Worm (Caenorhabditis elegans): Measurements from ENCODE around the gene atp-4.

The atp-4 gene

DNA sequence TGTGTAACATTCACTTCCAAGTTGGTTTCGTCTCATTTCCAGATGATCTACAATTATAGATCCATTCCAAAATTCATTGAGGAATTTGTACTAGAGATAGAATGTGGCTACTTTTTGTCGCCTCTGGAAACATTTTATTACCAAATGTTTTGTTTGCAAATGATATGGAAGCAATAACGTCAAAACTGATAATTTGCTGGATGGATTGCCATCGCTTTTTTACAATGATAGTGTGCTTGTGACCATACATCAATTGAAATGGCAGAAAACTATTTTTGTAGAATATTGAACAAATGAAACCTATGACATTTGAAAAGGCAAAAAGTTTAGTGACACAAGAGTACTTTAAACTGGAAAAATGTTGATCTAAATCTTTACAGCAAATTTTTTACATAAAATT lies 12.4 kb downstream of the atp-4 start:
- TF ChIP-seq ceh-28 (tag; optimal IDR thresholded peaks at IDR 0.05) (no peak), lsy-12 (tag; optimal IDR thresholded peaks at IDR 0.05) (no peak), pqm-1 (tag; optimal IDR thresholded peaks at IDR 0.05) (peak; percentile 37), fos-1 (tag; optimal IDR thresholded peaks at IDR 0.05) (no peak), egl-27 (tag; optimal IDR thresholded peaks at IDR 0.05) (no peak), eor-1 (tag; optimal IDR thresholded peaks at IDR 0.05) (no peak), ceh-9 (tag; optimal IDR thresholded peaks at IDR 0.05) (no peak), ceh-82 (tag; optimal IDR thresholded peaks at IDR 0.05) (no peak), elt-1 (tag; optimal IDR thresholded peaks at IDR 0.05) (no peak), ceh-16 (tag; optimal IDR thresholded peaks at IDR 0.05) (no peak), nfya-1 (tag; optimal IDR thresholded peaks at IDR 0.05; ENCODE audit: insufficient read depth) (no peak), elt-2 (tag; optimal IDR thresholded peaks at IDR 0.05) (peak; percentile 74)

DNA sequence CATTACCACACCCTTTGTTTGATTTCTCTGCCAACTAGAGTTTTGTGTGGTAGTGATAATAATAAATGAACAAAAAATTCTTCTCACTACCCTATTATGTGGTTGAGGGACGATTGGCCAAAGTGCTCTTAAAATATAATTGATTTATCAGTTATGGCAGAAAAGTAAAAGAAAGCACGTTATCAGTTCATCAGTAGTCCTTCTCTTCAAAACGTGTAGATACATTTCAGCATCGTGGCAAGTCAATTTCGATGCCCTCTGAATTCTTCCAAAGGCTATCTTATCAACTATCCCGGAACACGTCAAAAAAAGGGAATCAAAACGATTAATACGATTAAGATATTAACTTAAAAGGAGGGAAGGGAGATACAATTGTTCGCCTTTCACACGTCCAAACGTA lies 13.9 kb downstream of the atp-4 start:
- TF ChIP-seq nfya-1 (tag; optimal IDR thresholded peaks at IDR 0.05; ENCODE audit: insufficient read depth) (peak; percentile 27), pqm-1 (tag; optimal IDR thresholded peaks at IDR 0.05) (peak; percentile 88), elt-2 (tag; optimal IDR thresholded peaks at IDR 0.05) (peak; percentile 99), lin-39 (tag; optimal IDR thresholded peaks at IDR 0.05) (no peak), jun-1 (tag; optimal IDR thresholded peaks at IDR 0.05) (peak; percentile 67)

DNA sequence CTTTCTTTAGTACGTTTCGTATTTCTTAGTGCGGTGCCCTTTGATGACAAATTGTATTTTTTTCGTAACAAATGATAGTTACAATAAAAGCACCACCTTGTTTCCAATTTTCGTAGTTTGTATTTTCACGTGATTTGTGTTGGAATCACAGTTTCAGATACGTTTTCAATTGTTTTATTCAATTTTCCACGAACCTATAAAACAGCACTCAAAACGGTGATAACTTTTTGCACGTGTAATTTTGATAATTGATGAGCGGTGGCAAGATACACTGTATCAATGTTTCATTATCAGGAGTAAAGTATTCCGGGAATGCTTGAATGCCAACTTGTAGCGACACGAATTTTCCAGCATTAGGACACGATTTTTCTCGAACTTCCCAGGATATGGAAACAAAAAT lies 15.8 kb downstream of the atp-4 start:
- TF ChIP-seq pha-4 (tag; optimal IDR thresholded peaks at IDR 0.05), result no peak
- no peak for TF ChIP-seq hmg-11 (tag; optimal IDR thresholded peaks at IDR 0.05)
- no peak for TF ChIP-seq fkh-2 (tag; optimal IDR thresholded peaks at IDR 0.05)
- TF ChIP-seq ceh-82 (tag; optimal IDR thresholded peaks at IDR 0.05), result no peak
- no peak for TF ChIP-seq ceh-16 (tag; optimal IDR thresholded peaks at IDR 0.05)
- TF ChIP-seq egl-27 (tag; optimal IDR thresholded peaks at IDR 0.05), result no peak
- TF ChIP-seq sea-2 (GFP tag; optimal IDR thresholded peaks at IDR 0.05), result no peak
- no peak for TF ChIP-seq ceh-28 (tag; optimal IDR thresholded peaks at IDR 0.05)
- TF ChIP-seq elt-3 (tag; optimal IDR thresholded peaks at IDR 0.05), result no peak
- TF ChIP-seq lsy-12 (tag; optimal IDR thresholded peaks at IDR 0.05), result no peak
- TF ChIP-seq elt-2 (tag; optimal IDR thresholded peaks at IDR 0.05), result peak; percentile 95
- no peak for TF ChIP-seq skn-1 (tag; optimal IDR thresholded peaks at IDR 0.05)
- no peak for TF ChIP-seq nhr-28 (tag; optimal IDR thresholded peaks at IDR 0.05)
- TF ChIP-seq nfya-1 (tag; optimal IDR thresholded peaks at IDR 0.05; ENCODE audit: insufficient read depth), result no peak
- no peak for TF ChIP-seq nhr-25 (tag; optimal IDR thresholded peaks at IDR 0.05)
- TF ChIP-seq ceh-9 (tag; optimal IDR thresholded peaks at IDR 0.05), result no peak
- no peak for TF ChIP-seq eor-1 (tag; optimal IDR thresholded peaks at IDR 0.05)
- TF ChIP-seq nhr-43 (tag; optimal IDR thresholded peaks at IDR 0.05; ENCODE audit: poor library complexity, severe bottlenecking), result no peak
- TF ChIP-seq aly-2 (tag; optimal IDR thresholded peaks at IDR 0.05), result no peak
- no peak for TF ChIP-seq R02D3.7 (tag; optimal IDR thresholded peaks at IDR 0.05)
- TF ChIP-seq pqm-1 (tag; optimal IDR thresholded peaks at IDR 0.05), result peak; percentile 93
- TF ChIP-seq snpc-4 (tag; optimal IDR thresholded peaks at IDR 0.05), result no peak
- TF ChIP-seq unc-62 (GFP tag; optimal IDR thresholded peaks at IDR 0.05), result no peak
- TF ChIP-seq jun-1 (tag; optimal IDR thresholded peaks at IDR 0.05), result peak; percentile 7

DNA sequence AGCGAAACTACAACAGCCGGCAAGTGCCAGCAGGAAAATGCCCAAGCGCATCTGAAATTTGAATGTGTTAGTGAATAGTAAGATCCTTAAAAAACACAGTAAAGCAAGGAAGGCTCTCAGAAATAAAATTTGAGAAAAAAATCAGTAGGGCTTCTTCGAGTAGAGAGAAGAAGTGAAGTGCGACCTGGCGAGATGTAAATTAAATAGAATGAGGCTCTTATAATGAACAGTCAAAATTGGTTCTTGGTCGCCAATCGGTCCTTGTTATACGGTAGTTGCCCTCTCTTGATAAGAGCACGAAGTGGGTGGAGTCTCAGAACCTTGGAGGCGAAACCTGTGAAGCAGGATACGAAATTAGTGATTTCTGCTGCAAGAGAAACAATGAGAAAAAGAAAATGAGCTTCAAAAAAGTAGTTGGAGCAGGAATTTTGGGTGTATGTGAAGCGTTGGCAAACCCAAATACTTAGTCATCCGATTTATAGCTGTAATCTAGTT lies 18.1 kb downstream of the atp-4 start, which contains the start of gene bcf-1:
Gene bcf-1 (minus strand): TSS at position 51 of the 495 bp plus-strand sequence.
- TF ChIP-seq ceh-28 (tag; optimal IDR thresholded peaks at IDR 0.05) (no peak), nfya-1 (tag; optimal IDR thresholded peaks at IDR 0.05; ENCODE audit: insufficient read depth) (peak; percentile 21), elt-2 (tag; optimal IDR thresholded peaks at IDR 0.05) (peak; percentile 63), pqm-1 (tag; optimal IDR thresholded peaks at IDR 0.05) (peak; percentile 3)

DNA sequence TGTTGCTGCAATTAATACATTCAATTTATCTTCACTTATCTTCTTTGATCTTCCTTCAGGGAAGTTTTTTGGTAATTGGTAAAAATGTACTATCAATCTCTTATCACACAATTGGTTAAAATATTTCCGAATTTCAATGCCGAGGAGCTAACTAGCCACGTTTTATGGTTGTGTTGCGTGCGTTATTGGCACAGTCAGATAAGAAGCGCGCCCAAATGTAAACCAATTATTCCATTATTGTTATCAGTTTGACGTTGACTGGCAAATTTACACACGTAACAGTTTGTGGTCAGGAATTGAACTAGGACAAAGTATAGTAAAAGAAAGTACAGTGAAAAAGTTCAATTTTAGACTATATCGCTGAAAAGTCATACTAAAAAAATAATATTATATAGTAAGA lies 19.3 kb downstream of the atp-4 start:
- no peak for TF ChIP-seq ceh-16 (tag; optimal IDR thresholded peaks at IDR 0.05)
- no peak for TF ChIP-seq snpc-4 (tag; optimal IDR thresholded peaks at IDR 0.05)
- TF ChIP-seq pha-4 (tag; optimal IDR thresholded peaks at IDR 0.05), result peak; percentile 34
- no peak for TF ChIP-seq ama-1 (optimal IDR thresholded peaks at IDR 0.05)
- TF ChIP-seq ceh-9 (tag; optimal IDR thresholded peaks at IDR 0.05), result no peak
- TF ChIP-seq lin-39 (tag; optimal IDR thresholded peaks at IDR 0.05), result no peak
- TF ChIP-seq nhr-67 (tag; optimal IDR thresholded peaks at IDR 0.05), result no peak
- no peak for TF ChIP-seq zag-1 (tag; optimal IDR thresholded peaks at IDR 0.05)
- TF ChIP-seq fkh-2 (tag; optimal IDR thresholded peaks at IDR 0.05), result no peak
- no peak for TF ChIP-seq nhr-11 (tag; optimal IDR thresholded peaks at IDR 0.05)
- no peak for TF ChIP-seq mdl-1 (tag; optimal IDR thresholded peaks at IDR 0.05)
- peak; percentile 42 for TF ChIP-seq jun-1 (tag; optimal IDR thresholded peaks at IDR 0.05)
- TF ChIP-seq nhr-25 (tag; optimal IDR thresholded peaks at IDR 0.05), result no peak
- TF ChIP-seq daf-12 (tag; optimal IDR thresholded peaks at IDR 0.05), result no peak
- peak; percentile 93 for TF ChIP-seq pqm-1 (tag; optimal IDR thresholded peaks at IDR 0.05)
- TF ChIP-seq fkh-10 (GFP tag; optimal IDR thresholded peaks at IDR 0.05), result no peak
- no peak for TF ChIP-seq nhr-76 (tag; optimal IDR thresholded peaks at IDR 0.05)
- peak; percentile 92 for TF ChIP-seq elt-2 (tag; optimal IDR thresholded peaks at IDR 0.05)
- no peak for TF ChIP-seq nhr-23 (tag; optimal IDR thresholded peaks at IDR 0.05)
- no peak for TF ChIP-seq skn-1 (tag; optimal IDR thresholded peaks at IDR 0.05)
- no peak for TF ChIP-seq tbx-2 (tag; optimal IDR thresholded peaks at IDR 0.05)
- TF ChIP-seq eor-1 (tag; optimal IDR thresholded peaks at IDR 0.05), result no peak
- TF ChIP-seq egl-27 (tag; optimal IDR thresholded peaks at IDR 0.05), result no peak
- TF ChIP-seq ceh-28 (tag; optimal IDR thresholded peaks at IDR 0.05), result no peak
- no peak for TF ChIP-seq lin-15B (tag; optimal IDR thresholded peaks at IDR 0.05)
- no peak for TF ChIP-seq ztf-11 (tag; optimal IDR thresholded peaks at IDR 0.05)
- TF ChIP-seq nhr-43 (tag; optimal IDR thresholded peaks at IDR 0.05; ENCODE audit: poor library complexity, severe bottlenecking), result no peak
